Fruit fly (Drosophila melanogaster) whole organism, prepupa: ENCODE results near the gene Pep.

ENCODE experiments used
- CG10631 ChIP-seq: fragments of 200-800 bp; sonication (Bioruptor generic); optimal IDR thresholded peaks from 2 replicates; lab custom pipeline; 2016; ENCODE audit warnings: missing biosample characterization, missing genetic modification characterization
- CG10669 ChIP-seq: fragments of 200-800 bp; sonication (Bioruptor generic); optimal IDR thresholded peaks from 3 replicates; lab custom pipeline; 2018; ENCODE audit warnings: missing biosample characterization, mild to moderate bottlenecking, missing genetic modification characterization, moderate library complexity
- CG11902 ChIP-seq: fragments of 200-800 bp; sonication (Bioruptor generic); optimal IDR thresholded peaks from 3 replicates; lab custom pipeline; 2016; ENCODE audit warnings: missing biosample characterization, missing genetic modification characterization
- CG15336 ChIP-seq: fragments of 200-800 bp; sonication (Bioruptor generic); IDR thresholded peaks from 2 replicates; pipeline ENCODE4 v1.3.6; 2022; ENCODE audit warnings: missing biosample characterization, missing genetic modification characterization
- CG1621 ChIP-seq: fragments of 200-800 bp; sonication (Bioruptor generic); optimal IDR thresholded peaks from 3 replicates; lab custom pipeline; 2018; ENCODE audit warnings: missing biosample characterization, mild to moderate bottlenecking, missing genetic modification characterization
- CG16779 ChIP-seq: fragments of 200-800 bp; sonication (Bioruptor generic); optimal IDR thresholded peaks from 3 replicates; lab custom pipeline; 2017; ENCODE audit warnings: missing biosample characterization, mild to moderate bottlenecking, missing genetic modification characterization
- CG32006 ChIP-seq: fragments of 200-800 bp; sonication (Bioruptor generic); optimal IDR thresholded peaks from 3 replicates; lab custom pipeline; 2017; ENCODE audit warnings: missing biosample characterization, mild to moderate bottlenecking, missing genetic modification characterization
- CG34406 ChIP-seq: fragments of 200-800 bp; sonication (Bioruptor generic); optimal IDR thresholded peaks from 3 replicates; lab custom pipeline; 2016; ENCODE audit warnings: missing biosample characterization, missing genetic modification characterization
- CG3919 ChIP-seq: fragments of 200-800 bp; sonication (Bioruptor generic); optimal IDR thresholded peaks from 3 replicates; lab custom pipeline; 2016; ENCODE audit warnings: missing biosample characterization, missing genetic modification characterization
- CG4318 ChIP-seq: fragments of 200-800 bp; sonication (Bioruptor generic); optimal IDR thresholded peaks from 3 replicates; lab custom pipeline; 2017; ENCODE audit warnings: missing biosample characterization, mild to moderate bottlenecking, missing genetic modification characterization
- CG6792 ChIP-seq: fragments of 200-800 bp; sonication (Bioruptor generic); optimal IDR thresholded peaks from 3 replicates; lab custom pipeline; 2016; ENCODE audit warnings: missing biosample characterization, missing genetic modification characterization
- CG6808 ChIP-seq: fragments of 200-800 bp; sonication (Bioruptor generic); optimal IDR thresholded peaks from 3 replicates; lab custom pipeline; 2017; ENCODE audit warnings: missing biosample characterization, missing genetic modification characterization, mild to moderate bottlenecking, moderate library complexity, missing genetic modification reagents
- CG6854 ChIP-seq: fragments of 200-800 bp; sonication (Bioruptor generic); optimal IDR thresholded peaks from 2 replicates; lab custom pipeline; 2017; ENCODE audit warnings: missing biosample characterization, mild to moderate bottlenecking, missing genetic modification characterization
- CG8119 ChIP-seq: fragments of 200-800 bp; sonication (Bioruptor generic); IDR thresholded peaks from 3 replicates; pipeline ENCODE4 v1.3.6; 2022; ENCODE audit warnings: missing biosample characterization, missing genetic modification characterization
- CG9139 ChIP-seq: fragments of 200-800 bp; sonication (Bioruptor generic); optimal IDR thresholded peaks from 3 replicates; lab custom pipeline; 2017; ENCODE audit warnings: missing biosample characterization, mild to moderate bottlenecking, missing genetic modification characterization
- Eip75B ChIP-seq: fragments of 200-800 bp; sonication (Bioruptor generic); optimal IDR thresholded peaks from 3 replicates; lab custom pipeline; 2016; ENCODE audit warnings: missing biosample characterization, missing genetic modification characterization
- Eip78C ChIP-seq: fragments of 200-800 bp; sonication (Bioruptor generic); peaks from one replicate; lab custom pipeline; 2016; ENCODE audit warnings: missing biosample characterization, missing genetic modification characterization
- Ets96B ChIP-seq: fragments of 200-800 bp; optimal IDR thresholded peaks from 2 replicates; lab custom pipeline; 2019; ENCODE audit warnings: missing biosample characterization, mild to moderate bottlenecking, missing genetic modification characterization, moderate library complexity
- Hr39 ChIP-seq: fragments of 200-800 bp; sonication (Bioruptor generic); optimal IDR thresholded peaks from 2 replicates; lab custom pipeline; 2016; ENCODE audit warnings: missing biosample characterization, missing genetic modification characterization
- Hr4 ChIP-seq: fragments of 200-800 bp; sonication (Bioruptor generic); optimal IDR thresholded peaks from 3 replicates; lab custom pipeline; 2016; ENCODE audit warnings: missing biosample characterization, missing genetic modification characterization
- Lpt ChIP-seq: fragments of 200-800 bp; sonication (Bioruptor generic); optimal IDR thresholded peaks from 3 replicates; lab custom pipeline; 2016; ENCODE audit warnings: missing biosample characterization, missing genetic modification characterization
- Met ChIP-seq: fragments of 200-800 bp; sonication (Bioruptor generic); optimal IDR thresholded peaks from 3 replicates; lab custom pipeline; 2016; ENCODE audit warnings: missing biosample characterization, missing genetic modification characterization
- Sox102F ChIP-seq: fragments of 200-800 bp; sonication (Bioruptor generic); optimal IDR thresholded peaks from 2 replicates; lab custom pipeline; 2016; ENCODE audit warnings: missing biosample characterization, mild to moderate bottlenecking, missing genetic modification characterization
- Sox14 ChIP-seq: fragments of 200-800 bp; sonication (Bioruptor generic); optimal IDR thresholded peaks from 3 replicates; lab custom pipeline; 2016; ENCODE audit warnings: missing biosample characterization, missing genetic modification characterization
- Sox15 ChIP-seq: fragments of 200-800 bp; sonication (Bioruptor generic); optimal IDR thresholded peaks from 3 replicates; lab custom pipeline; 2016; ENCODE audit warnings: missing biosample characterization, missing genetic modification characterization
- acj6 ChIP-seq: fragments of 200-800 bp; sonication (Bioruptor generic); optimal IDR thresholded peaks from 3 replicates; lab custom pipeline; 2016; ENCODE audit warnings: missing biosample characterization, missing genetic modification characterization
- cyc ChIP-seq: fragments of 200-800 bp; sonication (Bioruptor generic); optimal IDR thresholded peaks from 3 replicates; lab custom pipeline; 2016; ENCODE audit warnings: missing biosample characterization, missing genetic modification characterization
- dac ChIP-seq: fragments of 200-800 bp; sonication (Bioruptor generic); optimal IDR thresholded peaks from 2 replicates; lab custom pipeline; 2017; ENCODE audit warnings: missing biosample characterization, mild to moderate bottlenecking, missing genetic modification characterization
- dsx ChIP-seq: fragments of 200-800 bp; optimal IDR thresholded peaks from 3 replicates; lab custom pipeline; 2019; ENCODE audit warnings: missing biosample characterization, mild to moderate bottlenecking, missing genetic modification characterization, moderate library complexity; ENCODE audit not compliant: poor library complexity, severe bottlenecking
- eg ChIP-seq: fragments of 200-800 bp; sonication (Bioruptor generic); IDR thresholded peaks from 3 replicates; pipeline ENCODE4 v1.3.6; 2022; ENCODE audit warnings: missing biosample characterization, missing genetic modification characterization
- esn ChIP-seq: fragments of 200-800 bp; sonication (Bioruptor generic); optimal IDR thresholded peaks from 2 replicates; lab custom pipeline; 2016; ENCODE audit warnings: missing biosample characterization, mild to moderate bottlenecking, missing genetic modification characterization, moderate library complexity
- fd85E ChIP-seq: fragments of 200-800 bp; sonication (Bioruptor generic); optimal IDR thresholded peaks from 3 replicates; lab custom pipeline; 2016; ENCODE audit warnings: missing biosample characterization, missing genetic modification characterization
- fkh ChIP-seq: fragments of 200-800 bp; sonication (Bioruptor generic); optimal IDR thresholded peaks from 3 replicates; lab custom pipeline; 2017; ENCODE audit warnings: missing biosample characterization, mild to moderate bottlenecking, missing genetic modification characterization, moderate library complexity
- lz ChIP-seq: fragments of 200-800 bp; sonication (Bioruptor generic); optimal IDR thresholded peaks from 3 replicates; lab custom pipeline; 2016; ENCODE audit warnings: missing biosample characterization, missing genetic modification characterization
- net ChIP-seq: fragments of 200-800 bp; sonication (Bioruptor generic); optimal IDR thresholded peaks from 3 replicates; lab custom pipeline; 2016; ENCODE audit warnings: missing biosample characterization, missing genetic modification characterization
- salr ChIP-seq, 2 experiments: fragments of 200-800 bp; sonication (Bioruptor generic); optimal IDR thresholded peaks; 3 replicates each; lab custom pipeline; 2016 to 2018; ENCODE audit warnings: missing biosample characterization in 2 of 2, missing genetic modification characterization in 2 of 2, mild to moderate bottlenecking in 1 of 2
- spab ChIP-seq: fragments of 200-800 bp; sonication (Bioruptor generic); optimal IDR thresholded peaks from 2 replicates; lab custom pipeline; 2017; ENCODE audit warnings: missing biosample characterization, mild to moderate bottlenecking, missing genetic modification characterization, missing genetic modification reagents
- ss ChIP-seq, 2 experiments: fragments of 200-800 bp; sonication (Bioruptor generic); optimal IDR thresholded peaks; 2 replicates in 1 of 2; 3 replicates in 1 of 2; lab custom pipeline; 2017 to 2018; ENCODE audit warnings: mild to moderate bottlenecking in 2 of 2, missing biosample characterization in 2 of 2, missing genetic modification characterization in 2 of 2, moderate library complexity in 1 of 2
- svp ChIP-seq: fragments of 200-800 bp; sonication (Bioruptor generic); peaks from one replicate; lab custom pipeline; 2016; ENCODE audit warnings: missing biosample characterization, missing genetic modification characterization
- topi ChIP-seq: fragments of 200-800 bp; sonication (Bioruptor generic); optimal IDR thresholded peaks from 3 replicates; lab custom pipeline; 2016; ENCODE audit warnings: missing biosample characterization, missing genetic modification characterization
- vri ChIP-seq: fragments of 200-800 bp; sonication (Bioruptor generic); optimal IDR thresholded peaks from 3 replicates; lab custom pipeline; 2016; ENCODE audit warnings: missing biosample characterization, mild to moderate bottlenecking, missing genetic modification characterization

The Pep gene

DNA sequence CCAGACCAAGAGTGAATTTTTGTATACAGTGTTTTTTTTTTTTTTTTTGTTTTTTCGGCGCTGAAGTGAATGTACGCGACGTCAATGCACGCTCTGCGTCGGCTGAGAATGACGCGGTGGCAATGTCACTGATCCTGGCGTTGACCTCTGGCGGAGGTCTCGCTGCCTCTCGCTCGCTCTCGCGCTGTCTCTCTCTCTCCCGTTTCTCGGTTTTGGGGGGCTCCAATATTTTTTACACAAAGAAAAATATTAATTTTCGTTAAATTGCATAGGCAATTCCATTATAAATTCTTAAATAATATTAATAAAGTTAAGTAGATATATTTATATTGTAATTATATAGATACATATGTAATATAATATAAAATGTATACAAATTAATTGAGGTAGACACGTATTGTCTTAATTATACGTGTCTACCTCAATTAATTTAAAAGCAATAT is 31.5 kb downstream of the Pep start:
- TF ChIP-seq CG34406 (GFP tag; lab: Kevin White, UChicago) (peak; percentile 35), Sox15 (GFP tag; lab: Kevin White, UChicago) (no peak), Hr39 (GFP tag; lab: Kevin White, UChicago) (no peak), acj6 (GFP tag; lab: Kevin White, UChicago) (no peak), CG16779 (tag; lab: Kevin White, UChicago) (no peak), svp (GFP tag; lab: Kevin White, UChicago) (peak; percentile 97), esn (GFP tag; lab: Kevin White, UChicago) (peak; percentile 1), CG10631 (no peak), CG6854 (GFP tag; lab: Kevin White, UChicago) (no peak)

DNA sequence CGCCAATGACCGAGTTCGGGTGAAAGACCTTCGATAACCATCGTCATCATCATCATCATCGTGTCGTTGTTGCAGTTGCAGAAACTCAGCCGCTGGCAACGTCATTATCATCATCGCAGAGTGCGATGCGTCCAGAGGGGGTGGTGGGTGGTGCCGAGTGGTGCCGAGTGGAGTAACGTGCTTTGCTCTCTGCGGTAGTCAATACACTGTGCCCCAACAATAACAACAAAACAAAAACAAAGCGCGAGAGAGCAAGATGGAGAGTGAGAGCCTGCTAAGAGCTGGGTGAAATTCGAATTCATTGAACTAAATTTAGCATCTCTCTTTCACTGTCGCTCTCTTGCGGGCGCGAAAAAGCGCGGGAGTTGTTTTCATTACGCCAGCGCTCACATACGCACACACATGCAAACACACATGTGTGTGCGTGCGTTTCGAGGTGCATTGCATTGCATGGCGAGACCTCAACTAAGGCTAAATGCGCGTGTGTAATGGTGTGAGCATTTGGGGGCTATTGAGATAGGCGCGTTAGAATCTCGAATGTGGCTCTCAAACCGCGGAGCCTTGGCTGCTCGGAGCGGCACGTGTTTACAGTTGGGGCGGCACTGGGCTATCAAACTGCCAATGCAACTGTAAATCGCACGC is 32.9 kb downstream of the Pep start:
- TF ChIP-seq CG8119 (GFP tag; lab: Robert Waterston, UW) (0 out of 3 replicates have a peak, but pooled peaks have one; percentile 42), Sox102F (GFP tag; lab: Kevin White, UChicago) (peak; percentile 15), CG6808 (GFP tag; lab: Kevin White, UChicago) (peak; percentile 20), svp (GFP tag; lab: Kevin White, UChicago) (peak; percentile 59), Met (GFP tag; lab: Kevin White, UChicago) (peak; percentile 39), CG16779 (tag; lab: Kevin White, UChicago) (peak; percentile 40), net (no peak), fkh (GFP tag; lab: Kevin White, UChicago) (no peak), Lpt (GFP tag; lab: Kevin White, UChicago) (peak; percentile 5), CG6854 (GFP tag; lab: Kevin White, UChicago) (peak; percentile 40), CG3919 (no peak), CG11902 (GFP tag; lab: Kevin White, UChicago) (no peak), CG9139 (GFP tag; lab: Kevin White, UChicago) (peak; percentile 55), Eip75B (GFP tag; lab: Kevin White, UChicago) (no peak), dac (GFP tag; lab: Kevin White, UChicago) (no peak), CG1621 (tag; lab: Kevin White, UChicago) (peak; percentile 3), cyc (GFP tag; lab: Kevin White, UChicago) (no peak), CG15336 (peak; percentile 65; the same call in 1 of the 2 replicates), vri (GFP tag; lab: Kevin White, UChicago) (peak; percentile 61), CG10669 (GFP tag; lab: Kevin White, UChicago) (no peak), CG4318 (GFP tag; lab: Kevin White, UChicago) (no peak), CG32006 (GFP tag; lab: Kevin White, UChicago) (no peak), lz (GFP tag; lab: Kevin White, UChicago) (no peak), Sox14 (GFP tag; lab: Kevin White, UChicago) (peak; percentile 23), dsx (GFP tag; lab: Kevin White, UChicago) (peak; percentile 35), salr (GFP tag; optimal IDR thresholded peaks at IDR 0.05; lab: Kevin White, UChicago) (no peak), CG6792 (GFP tag; lab: Kevin White, UChicago) (no peak), spab (no peak), Ets96B (tag; lab: Kevin White, UChicago) (peak; percentile 29), ss (GFP tag; optimal IDR thresholded peaks at IDR 0.05; lab: Kevin White, UChicago) (peak; percentile 51 to 63), Eip78C (peak; percentile 17), eg (peak; percentile 50; the same call in 1 of the 3 replicates), topi (no peak), fd85E (GFP tag; lab: Kevin White, UChicago) (peak; percentile 51), Hr4 (GFP tag; lab: Kevin White, UChicago) (no peak)
